Worm (Caenorhabditis elegans): ENCODE results near the gene W03A5.1.

DNA sequence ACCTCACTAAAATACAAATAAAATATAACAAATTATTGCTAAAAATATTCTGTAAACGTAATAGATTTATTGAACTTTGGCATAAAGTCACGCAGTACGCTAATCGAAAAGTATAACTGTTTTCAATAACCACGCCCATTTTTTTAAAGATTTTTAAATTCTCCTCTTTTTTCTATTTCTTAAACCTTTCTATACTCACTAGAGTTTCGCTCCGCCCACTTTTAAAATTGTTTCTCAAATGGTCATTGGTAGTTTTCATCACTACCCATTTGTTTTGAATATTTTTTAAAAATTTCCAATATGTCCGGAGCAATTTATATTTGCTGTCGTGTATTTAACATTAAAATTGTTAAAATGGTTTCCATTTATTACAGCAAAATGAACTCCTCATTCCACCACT, 45.8 kb upstream of the W03A5.1 start, which contains the start of gene Y32H12A.1:
- TF ChIP-seq nhr-11 (tag; optimal IDR thresholded peaks at IDR 0.05) (no peak), K02D7.2 (tag; optimal IDR thresholded peaks at IDR 0.05) (no peak), hlh-15 (tag; optimal IDR thresholded peaks at IDR 0.05) (no peak), F13H6.1 (tag; optimal IDR thresholded peaks at IDR 0.05) (no peak), ceh-19 (GFP tag; optimal IDR thresholded peaks at IDR 0.05) (no peak), pros-1 (tag; optimal IDR thresholded peaks at IDR 0.05) (no peak), unc-55 (GFP tag; optimal IDR thresholded peaks at IDR 0.05) (no peak), pha-4 (tag; optimal IDR thresholded peaks at IDR 0.05) (no peak), fkh-6 (tag; optimal IDR thresholded peaks at IDR 0.05) (no peak)
